Worm (Caenorhabditis elegans) whole organism, L1 larva: ENCODE results near the gene osm-3.
A peak's percentile ranks its signal among the peaks of the same experiment; 100 is the strongest.

Experiments used
- C04F5.9 ChIP-seq: sonication (generic microtip); optimal IDR thresholded peaks from 2 replicates; lab custom pipeline; 2016; ENCODE audit warnings: missing genetic modification characterization, missing compliant biosample characterization
- C16A3.4 ChIP-seq: fragments of 150-350 bp; optimal IDR thresholded peaks from 2 replicates; lab custom pipeline; 2014; ENCODE audit warnings: missing biosample characterization, missing genetic modification characterization
- ceh-82 ChIP-seq, 3 experiments: fragments of 150-350 bp in 1 of 3; sonication (generic microtip) in 2 of 3; optimal IDR thresholded peaks; 2 replicates each; lab custom pipeline; 2014 to 2017; ENCODE audit warnings: missing biosample characterization in 3 of 3, missing genetic modification characterization in 3 of 3
- fkh-4 ChIP-seq: sonication (generic microtip); optimal IDR thresholded peaks from 2 replicates; lab custom pipeline; 2016; ENCODE audit warnings: missing compliant biosample characterization, missing genetic modification characterization, borderline replicate concordance
- lin-13 ChIP-seq: fragments of 150-350 bp; optimal IDR thresholded peaks from 2 replicates; lab custom pipeline; 2014; ENCODE audit warnings: missing biosample characterization, missing genetic modification reagents, missing genetic modification characterization
- lin-39 ChIP-seq: fragments of 150-350 bp; optimal IDR thresholded peaks from 2 replicates; lab custom pipeline; 2014; ENCODE audit warnings: missing biosample characterization, missing genetic modification reagents, missing genetic modification characterization
- nhr-11 ChIP-seq: fragments of 150-350 bp; optimal IDR thresholded peaks from 2 replicates; lab custom pipeline; 2014; ENCODE audit warnings: missing biosample characterization, missing genetic modification characterization
- nhr-19 ChIP-seq: fragments of 200-800 bp; sonication (Bioruptor generic); conservative IDR thresholded peaks from 2 replicates; pipeline ENCODE4 v1.3.6; 2022; ENCODE audit warnings: missing genetic modification characterization, missing compliant biosample characterization
- nhr-28 ChIP-seq: fragments of 150-350 bp; optimal IDR thresholded peaks from 2 replicates; lab custom pipeline; 2014; ENCODE audit warnings: missing biosample characterization, missing genetic modification characterization
- pax-3 ChIP-seq: fragments of 200-800 bp; sonication (Bioruptor generic); optimal IDR thresholded peaks from 2 replicates; lab custom pipeline; 2018; ENCODE audit warnings: mild to moderate bottlenecking, missing genetic modification characterization, moderate library complexity, missing compliant biosample characterization
- skn-1 ChIP-seq: fragments of 150-350 bp; optimal IDR thresholded peaks from 2 replicates; lab custom pipeline; 2014; ENCODE audit warnings: missing biosample characterization, missing genetic modification characterization
- snpc-4 ChIP-seq: fragments of 150-350 bp; optimal IDR thresholded peaks from 2 replicates; lab custom pipeline; 2014; ENCODE audit warnings: missing biosample characterization, missing genetic modification characterization
- unc-86 ChIP-seq: sonication (generic microtip); optimal IDR thresholded peaks from 2 replicates; lab custom pipeline; 2016; ENCODE audit warnings: missing genetic modification characterization, missing compliant biosample characterization

- TF ChIP-seq nhr-28 (tag; lab: Kevin White, UChicago) (no peak), ceh-82 (tag; optimal IDR thresholded peaks at IDR 0.05; lab: Kevin White, UChicago) (peak; percentile 23 to 44 (median 25)), lin-13 (GFP tag; lab: Kevin White, UChicago) (peak; percentile 50), lin-39 (peak; percentile 44), nhr-19 (GFP tag; lab: Robert Waterston, UW) (peak; percentile 63), skn-1 (no peak), unc-86 (tag; lab: Kevin White, UChicago) (peak; percentile 50), C04F5.9 (peak; percentile 54), pax-3 (peak; percentile 79), nhr-11 (tag; lab: Kevin White, UChicago) (no peak), snpc-4 (peak; percentile 62), C16A3.4 (tag; lab: Kevin White, UChicago) (peak; percentile 27), fkh-4 (tag; lab: Kevin White, UChicago) (peak; percentile 90)
Observed at ce11 chrIV:3803252-3803651, 2.4 kb upstream of the osm-3 start, which contains the start of the genes algn-14 and M02B7.2.
